Worm (Caenorhabditis elegans): ENCODE results near the gene C14C11.2.
A peak's percentile ranks its signal among the peaks of the same experiment; 100 is the strongest.

C14C11.2 gene

DNA sequence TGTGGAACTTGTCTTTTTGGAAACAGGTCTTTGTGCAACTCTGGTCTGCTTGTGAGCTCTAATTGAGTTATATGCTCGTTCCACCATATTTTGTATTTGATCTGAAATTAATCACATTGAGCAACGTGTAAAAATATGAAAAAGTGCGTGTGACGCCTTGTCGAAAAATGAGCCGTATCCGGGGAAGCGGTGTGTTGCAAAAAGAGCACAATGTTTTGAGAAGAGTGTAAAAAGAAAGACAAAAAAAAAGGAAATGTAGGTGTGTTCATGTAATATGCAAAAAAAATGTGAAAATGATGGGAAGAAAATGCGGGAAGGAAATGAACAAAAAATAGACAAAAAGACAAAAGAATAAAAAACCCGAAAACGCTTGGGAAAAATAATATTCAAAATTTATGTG, 30.2 kb upstream of the C14C11.2 start, which contains the start of gene acy-4:
Gene acy-4 (minus strand): TSS at position 101 of the 400 bp plus-strand sequence.
- TF ChIP-seq R02D3.7 (tag; optimal IDR thresholded peaks at IDR 0.05) = no peak
- no peak for TF ChIP-seq egl-27 (tag; optimal IDR thresholded peaks at IDR 0.05)
- no peak for TF ChIP-seq daf-12 (tag; optimal IDR thresholded peaks at IDR 0.05)
- no peak for TF ChIP-seq pqm-1 (tag; optimal IDR thresholded peaks at IDR 0.05)
- TF ChIP-seq nhr-237 (tag; optimal IDR thresholded peaks at IDR 0.05) = no peak
- TF ChIP-seq hmg-11 (tag; optimal IDR thresholded peaks at IDR 0.05) = no peak
- TF ChIP-seq ceh-9 (tag; optimal IDR thresholded peaks at IDR 0.05) = no peak
- TF ChIP-seq unc-39 (tag; optimal IDR thresholded peaks at IDR 0.05) = no peak
- TF ChIP-seq sea-2 (GFP tag; optimal IDR thresholded peaks at IDR 0.05) = no peak
- no peak for TF ChIP-seq tbx-2 (tag; optimal IDR thresholded peaks at IDR 0.05)
- TF ChIP-seq fkh-10 (GFP tag; optimal IDR thresholded peaks at IDR 0.05) = no peak
- TF ChIP-seq nhr-76 (tag; optimal IDR thresholded peaks at IDR 0.05) = no peak
- TF ChIP-seq skn-1 (tag; optimal IDR thresholded peaks at IDR 0.05) = no peak
- TF ChIP-seq mml-1 (tag; optimal IDR thresholded peaks at IDR 0.05) = no peak
- TF ChIP-seq elt-2 (tag; optimal IDR thresholded peaks at IDR 0.05) = no peak
- no peak for TF ChIP-seq elt-1 (tag; optimal IDR thresholded peaks at IDR 0.05)
- TF ChIP-seq elt-3 (tag; optimal IDR thresholded peaks at IDR 0.05) = no peak
- TF ChIP-seq ZK546.5 (tag; optimal IDR thresholded peaks at IDR 0.05) = no peak
- TF ChIP-seq ama-1 (optimal IDR thresholded peaks at IDR 0.05) = no peak

DNA sequence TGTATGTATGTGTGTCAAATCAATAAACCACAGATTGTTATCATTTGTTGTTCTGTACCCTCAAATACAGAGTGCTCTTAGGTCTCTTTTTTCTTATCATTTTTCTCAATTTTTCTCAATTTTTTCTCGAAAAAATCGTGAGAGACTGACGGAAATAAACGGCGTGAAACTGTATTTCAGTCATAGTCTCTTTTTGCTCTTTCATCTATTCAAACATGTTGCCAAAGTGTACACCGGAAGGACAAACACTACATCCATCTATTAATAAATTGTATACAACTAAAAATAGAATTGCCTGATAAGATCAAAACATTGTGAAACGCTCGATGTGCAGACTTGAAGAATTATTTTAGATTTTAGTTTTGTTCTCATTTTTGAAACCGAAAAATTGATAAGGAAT, 26.5 kb upstream of the C14C11.2 start:
- TF ChIP-seq pqm-1 (tag; optimal IDR thresholded peaks at IDR 0.05) = peak; percentile 38
- no peak for TF ChIP-seq nhr-237 (tag; optimal IDR thresholded peaks at IDR 0.05)
- TF ChIP-seq elt-2 (tag; optimal IDR thresholded peaks at IDR 0.05) = peak; percentile 82

DNA sequence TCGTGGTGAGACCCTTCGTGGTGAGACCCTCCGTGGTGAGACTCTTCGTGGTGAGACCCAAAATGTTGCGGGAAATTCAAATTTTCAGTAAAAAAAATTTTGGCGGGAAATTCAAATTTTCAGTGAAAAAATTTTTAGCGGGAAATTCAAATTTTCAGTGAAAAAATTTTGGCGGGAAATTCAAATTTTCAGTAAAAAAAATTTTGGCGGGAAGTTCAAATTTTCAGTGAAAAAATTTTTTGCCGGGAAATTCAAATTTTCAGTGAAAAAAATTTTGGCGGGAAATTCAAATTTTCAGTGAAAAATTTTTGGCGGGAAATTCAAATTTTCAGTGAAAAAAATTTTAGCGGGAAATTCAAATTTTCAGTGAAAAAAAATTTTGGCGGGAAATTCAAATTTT, 20.9 kb upstream of the C14C11.2 start:
- TF ChIP-seq lin-15B (tag; optimal IDR thresholded peaks at IDR 0.05) = peak; percentile 27

DNA sequence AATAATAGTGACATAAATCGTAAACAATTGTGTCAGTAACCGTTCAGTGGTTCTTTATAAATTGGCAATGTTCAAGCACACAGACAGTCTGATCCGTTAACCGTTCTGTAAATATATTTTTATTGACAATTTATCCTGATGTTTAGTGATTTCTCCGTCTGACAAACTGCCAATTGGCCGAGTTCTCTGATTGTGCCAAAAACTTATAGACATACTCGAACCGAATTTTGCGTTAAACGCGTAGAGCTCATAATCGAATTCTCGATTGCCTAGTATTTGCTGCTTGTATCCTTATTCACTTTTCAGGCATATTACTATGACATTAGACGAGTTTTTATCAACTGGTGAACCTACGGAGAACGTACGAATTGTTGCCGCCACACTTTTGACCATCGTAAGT, 16.8 kb upstream of the C14C11.2 start, which contains the start of gene srx-117:
Gene srx-117 (plus strand): TSS at position 301 of the 400 bp plus-strand sequence.
- no peak for TF ChIP-seq unc-39 (tag; optimal IDR thresholded peaks at IDR 0.05)
- no peak for TF ChIP-seq tbx-2 (tag; optimal IDR thresholded peaks at IDR 0.05)
- no peak for TF ChIP-seq elt-1 (tag; optimal IDR thresholded peaks at IDR 0.05)
- no peak for TF ChIP-seq elt-2 (tag; optimal IDR thresholded peaks at IDR 0.05)
- no peak for TF ChIP-seq nhr-11 (tag; optimal IDR thresholded peaks at IDR 0.05)
- TF ChIP-seq fkh-2 (tag; optimal IDR thresholded peaks at IDR 0.05) = no peak
- no peak for TF ChIP-seq daf-12 (tag; optimal IDR thresholded peaks at IDR 0.05)
- no peak for TF ChIP-seq lin-39 (tag; optimal IDR thresholded peaks at IDR 0.05)
- no peak for TF ChIP-seq lin-15B (tag; optimal IDR thresholded peaks at IDR 0.05)
- no peak for TF ChIP-seq nhr-25 (tag; optimal IDR thresholded peaks at IDR 0.05)
- TF ChIP-seq lsy-12 (tag; optimal IDR thresholded peaks at IDR 0.05) = no peak
- no peak for TF ChIP-seq pha-4 (tag; optimal IDR thresholded peaks at IDR 0.05)

DNA sequence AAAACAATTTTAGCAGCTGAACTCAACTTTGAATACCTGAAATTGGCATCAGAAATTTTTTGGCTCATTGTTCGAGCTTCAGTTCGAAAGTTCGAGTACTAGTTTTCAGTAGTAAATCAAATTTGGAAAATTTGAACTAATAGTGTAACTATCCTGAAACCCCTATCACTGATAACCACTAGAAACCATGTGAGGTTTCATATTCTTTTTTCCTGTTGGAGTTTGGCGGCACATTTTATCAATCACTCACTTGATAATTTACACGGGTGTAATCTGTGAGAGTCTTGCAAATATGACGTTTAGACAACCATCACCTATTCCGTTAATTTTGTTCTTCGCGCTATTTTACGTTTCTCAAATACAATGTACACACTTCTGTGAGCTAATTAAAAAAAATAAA, 13.6 kb upstream of the C14C11.2 start, which contains the start of gene C14C11.4:
Gene C14C11.4 (plus strand): TSS at position 252 of the 400 bp plus-strand sequence.
- TF ChIP-seq elt-2 (tag; optimal IDR thresholded peaks at IDR 0.05) = peak; percentile 72
- TF ChIP-seq nhr-77 (tag; optimal IDR thresholded peaks at IDR 0.05) = no peak
- TF ChIP-seq nhr-67 (tag; optimal IDR thresholded peaks at IDR 0.05) = no peak
- TF ChIP-seq pqm-1 (tag; optimal IDR thresholded peaks at IDR 0.05) = peak; percentile 41

DNA sequence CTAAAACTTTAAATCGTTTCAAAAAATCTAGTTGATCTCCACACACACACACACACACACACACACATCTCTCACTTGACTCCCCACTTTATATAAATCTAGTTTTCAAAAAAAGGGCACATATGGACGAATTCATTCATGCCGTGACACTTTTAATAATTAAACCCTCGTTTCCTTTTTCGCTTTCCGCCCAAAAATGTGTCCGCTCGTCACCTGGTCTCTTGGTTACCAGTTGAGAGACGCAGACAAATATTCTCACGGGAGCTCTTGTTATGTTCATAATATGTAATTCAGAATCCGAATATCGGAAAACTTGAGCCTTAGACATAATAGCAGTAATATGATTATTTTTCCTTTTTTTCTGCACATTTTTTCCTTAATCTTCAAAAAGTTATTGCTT, 9.1 kb upstream of the C14C11.2 start:
- TF ChIP-seq pha-4 (tag; optimal IDR thresholded peaks at IDR 0.05) = no peak
- no peak for TF ChIP-seq ZK546.5 (tag; optimal IDR thresholded peaks at IDR 0.05)
- TF ChIP-seq lin-39 (tag; optimal IDR thresholded peaks at IDR 0.05) = no peak
- TF ChIP-seq elt-1 (tag; optimal IDR thresholded peaks at IDR 0.05) = no peak
- TF ChIP-seq lin-15B (tag; optimal IDR thresholded peaks at IDR 0.05) = no peak
- no peak for TF ChIP-seq daf-12 (tag; optimal IDR thresholded peaks at IDR 0.05)
- TF ChIP-seq ztf-4 (tag; optimal IDR thresholded peaks at IDR 0.05) = no peak
- no peak for TF ChIP-seq unc-62 (GFP tag; optimal IDR thresholded peaks at IDR 0.05)
- no peak for TF ChIP-seq nhr-28 (tag; optimal IDR thresholded peaks at IDR 0.05)
- no peak for TF ChIP-seq eor-1 (tag; optimal IDR thresholded peaks at IDR 0.05)
- no peak for TF ChIP-seq nhr-11 (tag; optimal IDR thresholded peaks at IDR 0.05)
- TF ChIP-seq fos-1 (tag; optimal IDR thresholded peaks at IDR 0.05) = no peak
- TF ChIP-seq unc-39 (tag; optimal IDR thresholded peaks at IDR 0.05) = no peak
- no peak for TF ChIP-seq pqm-1 (tag; optimal IDR thresholded peaks at IDR 0.05)
- TF ChIP-seq tbx-2 (tag; optimal IDR thresholded peaks at IDR 0.05) = no peak
- TF ChIP-seq elt-3 (tag; optimal IDR thresholded peaks at IDR 0.05) = no peak
- no peak for TF ChIP-seq egl-27 (tag; optimal IDR thresholded peaks at IDR 0.05)
- no peak for TF ChIP-seq nhr-77 (tag; optimal IDR thresholded peaks at IDR 0.05)
- no peak for TF ChIP-seq R02D3.7 (tag; optimal IDR thresholded peaks at IDR 0.05)
